Worm (Caenorhabditis elegans) whole organism, L4 larva: ENCODE measurements around the gene Y53G8AR.8.

Experiments used
- Y48G9A.11 ChIP-seq: fragments of 200-800 bp; sonication (Bioruptor generic); IDR thresholded peaks from 2 replicates; pipeline ENCODE4 v1.3.6; 2022; ENCODE audit warnings: missing genetic modification reagents, missing genetic modification characterization, missing compliant biosample characterization
- arid-1 ChIP-seq: fragments of 200-800 bp; sonication (Bioruptor generic); conservative IDR thresholded peaks from 2 replicates; pipeline ENCODE4 v1.3.6; 2022; ENCODE audit warnings: missing genetic modification reagents, missing genetic modification characterization, missing compliant biosample characterization
- daf-12 ChIP-seq: fragments of 150-350 bp; optimal IDR thresholded peaks from 2 replicates; lab custom pipeline; 2014; ENCODE audit warnings: missing biosample characterization, missing genetic modification reagents, missing genetic modification characterization
- dpl-1 ChIP-seq: fragments of 150-350 bp; optimal IDR thresholded peaks from 2 replicates; lab custom pipeline; 2014; ENCODE audit warnings: missing biosample characterization, missing genetic modification reagents, missing genetic modification characterization
- lsy-2 ChIP-seq, 2 experiments: fragments of 150-350 bp in 1 of 2; sonication (generic microtip) in 1 of 2; optimal IDR thresholded peaks; 2 replicates each; lab custom pipeline; 2014 to 2017; ENCODE audit warnings: missing biosample characterization in 2 of 2, missing genetic modification characterization in 2 of 2
- mdl-1 ChIP-seq, 2 experiments: fragments of 150-350 bp in 1 of 2; sonication (generic microtip) in 1 of 2; optimal IDR thresholded peaks; 2 replicates each; lab custom pipeline; 2014 to 2017; ENCODE audit warnings: missing biosample characterization in 2 of 2, missing genetic modification characterization in 2 of 2
- nhr-25 ChIP-seq: sonication (generic microtip); optimal IDR thresholded peaks from 2 replicates; lab custom pipeline; 2017; ENCODE audit warnings: missing genetic modification characterization, mild to moderate bottlenecking, missing compliant biosample characterization, antibody characterized with exemption, moderate library complexity, borderline replicate concordance; ENCODE audit not compliant: insufficient read depth
- nhr-77 ChIP-seq: fragments of 150-350 bp; optimal IDR thresholded peaks from 2 replicates; lab custom pipeline; 2014; ENCODE audit warnings: missing biosample characterization, missing genetic modification characterization
- pqm-1 ChIP-seq: sonication (generic microtip); optimal IDR thresholded peaks from 2 replicates; lab custom pipeline; 2017; ENCODE audit warnings: missing biosample characterization, missing genetic modification characterization
- rbr-2 ChIP-seq: sonication (generic microtip); optimal IDR thresholded peaks from 2 replicates; lab custom pipeline; 2016; ENCODE audit warnings: missing genotype, missing genetic modification characterization, missing compliant biosample characterization
- spr-3 ChIP-seq: fragments of 200-800 bp; sonication (Bioruptor generic); optimal IDR thresholded peaks from 2 replicates; lab custom pipeline; 2018; ENCODE audit warnings: mild to moderate bottlenecking, missing genetic modification characterization, missing compliant biosample characterization
- ztf-11 ChIP-seq: fragments of 150-350 bp; optimal IDR thresholded peaks from 2 replicates; lab custom pipeline; 2014; ENCODE audit warnings: missing biosample characterization, missing genetic modification characterization

DNA sequence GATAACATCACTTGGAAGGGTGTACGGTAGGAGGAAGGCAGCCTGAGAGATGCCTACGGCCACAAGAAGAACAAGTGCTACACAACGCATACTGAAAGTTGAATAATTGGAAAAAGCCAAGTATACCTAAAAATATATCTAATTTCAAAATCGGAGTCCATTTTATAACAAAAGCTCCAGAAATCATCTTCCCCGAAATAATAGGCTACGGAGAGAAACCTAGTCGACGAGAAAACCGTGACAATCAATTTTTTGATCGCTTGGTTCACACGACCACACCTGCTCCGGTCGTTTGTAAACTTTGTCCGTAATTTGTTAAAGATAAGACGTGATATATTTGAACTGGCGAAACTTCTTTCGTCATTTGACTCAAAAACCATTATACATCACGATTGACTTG, 35.8 kb downstream of the Y53G8AR.8 start, which contains the start of gene nspg-7.2:
- TF ChIP-seq rbr-2 (no peak), spr-3 (GFP tag; lab: Kevin White, UChicago) (no peak), mdl-1 (tag; optimal IDR thresholded peaks at IDR 0.05; lab: Kevin White, UChicago) (no peak), lsy-2 (tag; optimal IDR thresholded peaks at IDR 0.05; lab: Kevin White, UChicago) (no peak), arid-1 (GFP tag; lab: Robert Waterston, UW) (no peak), dpl-1 (GFP tag; lab: Kevin White, UChicago) (no peak), daf-12 (tag; lab: Kevin White, UChicago) (no peak), nhr-25 (tag; lab: Kevin White, UChicago) (no peak), Y48G9A.11 (GFP tag; lab: Robert Waterston, UW) (no peak), nhr-77 (tag; lab: Kevin White, UChicago) (no peak), ztf-11 (tag; lab: Kevin White, UChicago) (no peak), pqm-1 (tag; lab: Kevin White, UChicago) (no peak)
